Worm (Caenorhabditis elegans): ENCODE measurements around the gene pfn-3.

ce11 chrX:1062403-1063073 lies 17.9 kb downstream of the pfn-3 start, which contains the start of gene unc-1:
- TF ChIP-seq lin-39 (tag; optimal IDR thresholded peaks at IDR 0.05), result no peak
- no peak for TF ChIP-seq nhr-237 (tag; optimal IDR thresholded peaks at IDR 0.05)
- no peak for TF ChIP-seq aly-2 (tag; optimal IDR thresholded peaks at IDR 0.05)

All from whole organism, L1 larva.